Worm (Caenorhabditis elegans): ENCODE data around the gene mrt-2.

mrt-2 gene

ce11 chrIII:11795448-11795847, 48.9 kb downstream of the mrt-2 start, which contains the start of gene twk-39:
twk-39 (plus strand) TSS chrIII:11795748.
- TF ChIP-seq ref-1 (GFP tag; conservative IDR thresholded peaks at IDR 0.05) (no peak), ztf-29 (GFP tag; IDR thresholded peaks at IDR 0.05) (no peak), ztf-23 (GFP tag; IDR thresholded peaks at IDR 0.05) (no peak), flt-1 (GFP tag; IDR thresholded peaks at IDR 0.05) (no peak), med-1 (GFP tag; optimal IDR thresholded peaks at IDR 0.05; ENCODE audit: insufficient read depth) (no peak), T22C8.4 (GFP tag; IDR thresholded peaks at IDR 0.05) (no peak), tab-1 (GFP tag; IDR thresholded peaks at IDR 0.05) (no peak), cog-1 (tag; optimal IDR thresholded peaks at IDR 0.05) (no peak), klf-2 (GFP tag; conservative IDR thresholded peaks at IDR 0.05) (no peak)
